Fruit fly (Drosophila melanogaster): ENCODE data around the gene S.

Gene S

dm6 chr2L:1072184-1072583 is 5.4 kb downstream of the S start (continued):
- peak in 1 of 2 experiments; percentile 59 for TF ChIP-seq crp (GFP tag; optimal IDR thresholded peaks at IDR 0.05)
- peak; percentile 95 for TF ChIP-seq NK7.1 (GFP tag; optimal IDR thresholded peaks at IDR 0.05)
- peak; percentile 91 for TF ChIP-seq gem (tag; optimal IDR thresholded peaks at IDR 0.05)
- peak; percentile 67 for TF ChIP-seq CG17802 (tag; optimal IDR thresholded peaks at IDR 0.05)
- TF ChIP-seq CG33213 (GFP tag; optimal IDR thresholded peaks at IDR 0.05) = peak; percentile 96
- TF ChIP-seq Sin3A (optimal IDR thresholded peaks at IDR 0.05) = no peak
- TF ChIP-seq sc (optimal IDR thresholded peaks at IDR 0.05) = no peak
- peak; percentile 98 for TF ChIP-seq sc (GFP tag; optimal IDR thresholded peaks at IDR 0.05)
- peak; percentile 95 for TF ChIP-seq CHES-1-like (GFP tag; optimal IDR thresholded peaks at IDR 0.05)
- TF ChIP-seq CG5953 (GFP tag; IDR thresholded peaks at IDR 0.05) = peak; percentile 93
- peak; percentile 93 for TF ChIP-seq Fer1 (GFP tag; optimal IDR thresholded peaks at IDR 0.05)
- peak; percentile 95 for TF ChIP-seq gsb-n (tag; optimal IDR thresholded peaks at IDR 0.05)
- no peak for TF ChIP-seq ato (GFP tag; IDR thresholded peaks at IDR 0.05; ENCODE audit: partially characterized antibody)
- peak; percentile 87 for TF ChIP-seq CG18262 (tag; optimal IDR thresholded peaks at IDR 0.05)
- TF ChIP-seq Nf-YB (GFP tag; optimal IDR thresholded peaks at IDR 0.05) = peak; percentile 79
- TF ChIP-seq fd96Cb (tag; optimal IDR thresholded peaks at IDR 0.05) = peak; percentile 78
- peak; percentile 93 for TF ChIP-seq CG2678 (tag; optimal IDR thresholded peaks at IDR 0.05)
- peak; percentile 94 for TF ChIP-seq Sox100B (GFP tag; optimal IDR thresholded peaks at IDR 0.05)
- peak; percentile 32; the same call in 1 of the 2 replicates for TF ChIP-seq esg (GFP tag; conservative IDR thresholded peaks at IDR 0.05)
- peak; percentile 50 for TF ChIP-seq Deaf1 (tag; optimal IDR thresholded peaks at IDR 0.05)
- peak; percentile 90 for TF ChIP-seq CG11456 (GFP tag; IDR thresholded peaks at IDR 0.05)
- TF ChIP-seq lilli (GFP tag; optimal IDR thresholded peaks at IDR 0.05) = peak; percentile 76
- peak; percentile 82 for TF ChIP-seq CG32532 (GFP tag; IDR thresholded peaks at IDR 0.05)
- peak; percentile 70 for TF ChIP-seq CG17612 (GFP tag; IDR thresholded peaks at IDR 0.05)
- TF ChIP-seq lab (GFP tag; optimal IDR thresholded peaks at IDR 0.05) = peak; percentile 97
- peak; percentile 94 for TF ChIP-seq Mad (GFP tag; optimal IDR thresholded peaks at IDR 0.05)
- no peak for TF ChIP-seq pan (optimal IDR thresholded peaks at IDR 0.05)
- TF ChIP-seq pan (GFP tag; optimal IDR thresholded peaks at IDR 0.05 in 1 of 2, IDR thresholded peaks at IDR 0.05 in 1 of 2) = peak in 1 of 2 experiments; percentile 89
- TF ChIP-seq CG12236 (GFP tag; optimal IDR thresholded peaks at IDR 0.05) = peak; percentile 98
- peak; percentile 69 for TF ChIP-seq Sry-δ (GFP tag; optimal IDR thresholded peaks at IDR 0.05)
- peak; percentile 91 for TF ChIP-seq jumu (GFP tag; optimal IDR thresholded peaks at IDR 0.05)
- TF ChIP-seq ase (GFP tag; IDR thresholded peaks at IDR 0.05) = peak; percentile 84; the same call in 2 of the 3 replicates
- peak; percentile 81 for TF ChIP-seq CG14441 (GFP tag; IDR thresholded peaks at IDR 0.05)

- peak; percentile 11 for TF ChIP-seq PHDP (tag; optimal IDR thresholded peaks at IDR 0.05)
- no peak for TF ChIP-seq Trl (optimal IDR thresholded peaks at IDR 0.05)
- peak; percentile 6 for TF ChIP-seq Trl (GFP tag; optimal IDR thresholded peaks at IDR 0.05)
- TF ChIP-seq Bdp1 (GFP tag; optimal IDR thresholded peaks at IDR 0.05) = no peak
- peak; percentile 72 for TF ChIP-seq sens (GFP tag)
- TF ChIP-seq CG12104 (GFP tag; optimal IDR thresholded peaks at IDR 0.05) = no peak
- TF ChIP-seq shn (GFP tag; optimal IDR thresholded peaks at IDR 0.05) = no peak
- 0 out of 2 replicates have a peak, but pooled peaks have one; percentile 23 for TF ChIP-seq Ada2b (GFP tag; IDR thresholded peaks at IDR 0.05)
- 0 out of 3 replicates have a peak, but pooled peaks have one; percentile 8 for TF ChIP-seq CG34422 (GFP tag; IDR thresholded peaks at IDR 0.05)
- peak; percentile 67 for TF ChIP-seq slbo (GFP tag; IDR thresholded peaks at IDR 0.05)
- peak; percentile 12 for TF ChIP-seq psq (GFP tag; optimal IDR thresholded peaks at IDR 0.05)
- TF ChIP-seq Fer1 (GFP tag; optimal IDR thresholded peaks at IDR 0.05) = no peak
- 0 out of 2 replicates have a peak, but pooled peaks have one; percentile 41 for TF ChIP-seq CG11247 (GFP tag; IDR thresholded peaks at IDR 0.05)
- TF ChIP-seq Hmr (GFP tag; optimal IDR thresholded peaks at IDR 0.05) = peak; percentile 48
- no peak for TF ChIP-seq D (optimal IDR thresholded peaks at IDR 0.05)
- TF ChIP-seq D (GFP tag; optimal IDR thresholded peaks at IDR 0.05) = peak; percentile 6
- peak; percentile 52; the same call in 1 of the 2 replicates for TF ChIP-seq H2.0 (GFP tag; IDR thresholded peaks at IDR 0.05)
- peak; percentile 61 for TF ChIP-seq CG9932 (GFP tag; IDR thresholded peaks at IDR 0.05)
- TF ChIP-seq CG12769 (tag; optimal IDR thresholded peaks at IDR 0.05) = peak; percentile 42
- TF ChIP-seq dmrt99B (tag; optimal IDR thresholded peaks at IDR 0.05) = peak; percentile 20
- TF ChIP-seq CG8944 (GFP tag; optimal IDR thresholded peaks at IDR 0.05) = peak; percentile 16
- 0 out of 2 replicates have a peak, but pooled peaks have one; percentile 18 for TF ChIP-seq CG17328 (GFP tag; IDR thresholded peaks at IDR 0.05)
Measured at dm6 chr2L:1070941-1071340, 6.7 kb downstream of the S start.
